Worm (Caenorhabditis elegans) whole organism, young adult: ENCODE data around the gene kin-36.

Experiments used
- B0019.2 ChIP-seq: fragments of 200-800 bp; sonication (Bioruptor generic); conservative IDR thresholded peaks from 2 replicates; pipeline ENCODE4 v1.3.6; 2022; ENCODE audit warnings: missing genetic modification reagents, missing genetic modification characterization, missing compliant biosample characterization
- B0261.1 ChIP-seq: sonication (generic microtip); optimal IDR thresholded peaks from 2 replicates; lab custom pipeline; 2016; ENCODE audit warnings: mild to moderate bottlenecking, missing genetic modification characterization, moderate library complexity, missing compliant biosample characterization
- F37B4.10 ChIP-seq: fragments of 200-800 bp; sonication (Bioruptor generic); IDR thresholded peaks from 2 replicates; pipeline ENCODE4 v1.3.6; 2022; ENCODE audit warnings: missing genetic modification characterization, missing compliant biosample characterization
- Y79H2A.3 ChIP-seq: fragments of 200-800 bp; sonication (Bioruptor generic); conservative IDR thresholded peaks from 2 replicates; pipeline ENCODE4 v1.3.6; 2022; ENCODE audit warnings: missing genetic modification reagents, missing genetic modification characterization, missing compliant biosample characterization
- attf-5 ChIP-seq: fragments of 200-800 bp; sonication (Bioruptor generic); optimal IDR thresholded peaks from 2 replicates; lab custom pipeline; 2018; ENCODE audit warnings: mild to moderate bottlenecking, missing genetic modification characterization, missing compliant biosample characterization
- cebp-1 ChIP-seq, 2 experiments: fragments of 200-800 bp in 1 of 2; sonication (Bioruptor generic) in 1 of 2; sonication (generic microtip) in 1 of 2; IDR thresholded peaks in 1 of 2; optimal IDR thresholded peaks in 1 of 2; 2 replicates each; pipeline versions ENCODE4 v1.3.6 to Lab custom; 2017 to 2022; ENCODE audit warnings: missing compliant biosample characterization in 2 of 2, missing genetic modification characterization in 2 of 2, mild to moderate bottlenecking in 1 of 2, missing genetic modification reagents in 1 of 2, moderate library complexity in 1 of 2
- ceh-58 ChIP-seq: fragments of 200-800 bp; sonication (Bioruptor generic); IDR thresholded peaks from 2 replicates; pipeline ENCODE4 v1.3.6; 2022; ENCODE audit warnings: missing genetic modification characterization, missing compliant biosample characterization
- ceh-79 ChIP-seq: sonication (generic microtip); optimal IDR thresholded peaks from 2 replicates; lab custom pipeline; 2017; ENCODE audit warnings: mild to moderate bottlenecking, missing genetic modification characterization, missing compliant biosample characterization
- dox-1 ChIP-seq: fragments of 200-800 bp; sonication (Bioruptor generic); IDR thresholded peaks from 2 replicates; pipeline ENCODE4 v1.3.6; 2022; ENCODE audit warnings: missing genetic modification reagents, missing genetic modification characterization, missing compliant biosample characterization
- egrh-3 ChIP-seq: fragments of 200-800 bp; sonication (Bioruptor generic); IDR thresholded peaks from 2 replicates; pipeline ENCODE4 v1.3.6; 2022; ENCODE audit warnings: missing genetic modification reagents, missing genetic modification characterization, missing compliant biosample characterization
- ekl-4 ChIP-seq: fragments of 200-800 bp; sonication (Bioruptor generic); IDR thresholded peaks from 2 replicates; pipeline ENCODE4 v1.3.6; 2022; ENCODE audit warnings: missing genetic modification reagents, missing genetic modification characterization, missing compliant biosample characterization
- ets-4 ChIP-seq: fragments of 200-800 bp; sonication (Bioruptor generic); optimal IDR thresholded peaks from 2 replicates; lab custom pipeline; 2018; ENCODE audit warnings: mild to moderate bottlenecking, missing genetic modification characterization, missing compliant biosample characterization
- fkh-3 ChIP-seq: sonication (generic microtip); optimal IDR thresholded peaks from 2 replicates; lab custom pipeline; 2016; ENCODE audit warnings: mild to moderate bottlenecking, missing genetic modification characterization, missing compliant biosample characterization
- let-607 ChIP-seq, 2 experiments: fragments of 200-800 bp in 1 of 2; sonication (Bioruptor generic) in 1 of 2; sonication (generic microtip) in 1 of 2; optimal IDR thresholded peaks; 2 replicates each; lab custom pipeline; 2016 to 2018; ENCODE audit warnings: mild to moderate bottlenecking in 2 of 2, missing compliant biosample characterization in 2 of 2, missing genetic modification characterization in 2 of 2, moderate library complexity in 2 of 2, missing genotype in 1 of 2
- lin-26 ChIP-seq: fragments of 200-800 bp; sonication (Bioruptor generic); IDR thresholded peaks from 2 replicates; pipeline ENCODE4 v1.3.6; 2022; ENCODE audit warnings: missing genetic modification reagents, missing genetic modification characterization, missing compliant biosample characterization
- lin-35 ChIP-seq, 3 experiments: fragments of 150-350 bp in 2 of 3; sonication (generic microtip) in 1 of 3; optimal IDR thresholded peaks; 2 replicates each; lab custom pipeline; 2014 to 2018; ENCODE audit warnings: missing biosample characterization in 3 of 3, missing genetic modification characterization in 3 of 3, missing genetic modification reagents in 3 of 3
- lir-1 ChIP-seq: fragments of 200-800 bp; sonication (Bioruptor generic); conservative IDR thresholded peaks from 2 replicates; pipeline ENCODE4 v1.3.6; 2022; ENCODE audit warnings: missing genetic modification reagents, missing genetic modification characterization, missing compliant biosample characterization
- lsl-1 ChIP-seq: fragments of 200-800 bp; sonication (Bioruptor generic); optimal IDR thresholded peaks from 2 replicates; lab custom pipeline; 2018; ENCODE audit warnings: mild to moderate bottlenecking, missing genetic modification characterization, moderate library complexity, missing compliant biosample characterization
- madf-3 ChIP-seq: fragments of 200-800 bp; sonication (Bioruptor generic); IDR thresholded peaks from 2 replicates; pipeline ENCODE4 v1.3.6; 2022; ENCODE audit warnings: missing genetic modification reagents, missing genetic modification characterization, missing compliant biosample characterization
- mcd-1 ChIP-seq: fragments of 200-800 bp; sonication (Bioruptor generic); IDR thresholded peaks from 2 replicates; pipeline ENCODE4 v1.3.6; 2022; ENCODE audit warnings: missing genetic modification reagents, missing genetic modification characterization, missing compliant biosample characterization
- nfya-2 ChIP-seq: fragments of 200-800 bp; sonication (Bioruptor generic); IDR thresholded peaks from 2 replicates; pipeline ENCODE4 v1.3.6; 2022; ENCODE audit warnings: missing genetic modification reagents, missing genetic modification characterization, missing compliant biosample characterization
- nfyb-1 ChIP-seq: fragments of 200-800 bp; sonication (Bioruptor generic); IDR thresholded peaks from 2 replicates; pipeline ENCODE4 v1.3.6; 2022; ENCODE audit warnings: missing genetic modification reagents, missing genetic modification characterization, missing compliant biosample characterization
- rpc-1 ChIP-seq, 2 experiments: fragments of 150-350 bp in 1 of 2; sonication (generic microtip) in 1 of 2; optimal IDR thresholded peaks; 2 replicates each; lab custom pipeline; 2014 to 2018; ENCODE audit warnings: missing biosample characterization in 1 of 2, missing genetic modification characterization in 1 of 2, missing genetic modification reagents in 1 of 2, missing genotype in 1 of 2
- sptf-2 ChIP-seq: fragments of 200-800 bp; sonication (Bioruptor generic); optimal IDR thresholded peaks from 2 replicates; lab custom pipeline; 2018; ENCODE audit warnings: mild to moderate bottlenecking, missing genetic modification characterization, missing compliant biosample characterization
- tbp1 ChIP-seq: fragments of 200-800 bp; sonication (Bioruptor generic); optimal IDR thresholded peaks from 2 replicates; lab custom pipeline; 2018; ENCODE audit warnings: mild to moderate bottlenecking, missing genetic modification characterization, missing compliant biosample characterization
- xnd-1 ChIP-seq: sonication (generic microtip); optimal IDR thresholded peaks from 2 replicates; lab custom pipeline; 2016; ENCODE audit warnings: missing genotype, missing genetic modification reagents, missing genetic modification characterization, missing compliant biosample characterization
- zfh-2 ChIP-seq: fragments of 200-800 bp; sonication (Bioruptor generic); conservative IDR thresholded peaks from 2 replicates; pipeline ENCODE4 v1.3.6; 2022; ENCODE audit warnings: missing genetic modification reagents, missing genetic modification characterization, missing compliant biosample characterization
- ztf-28 ChIP-seq: fragments of 200-800 bp; sonication (Bioruptor generic); IDR thresholded peaks from 2 replicates; pipeline ENCODE4 v1.3.6; 2022; ENCODE audit warnings: missing genetic modification reagents, missing genetic modification characterization, missing compliant biosample characterization

kin-36 gene

ce11 chrIV:4667383-4667782 is 11.4 kb upstream of the kin-36 start:
- 0 out of 2 replicates have a peak, but pooled peaks have one; percentile 25 for TF ChIP-seq nfyb-1 (GFP tag; lab: Robert Waterston, UW)
- TF ChIP-seq madf-3 = 0 out of 2 replicates have a peak, but pooled peaks have one; percentile 8
- TF ChIP-seq F37B4.10 (GFP tag; lab: Robert Waterston, UW) = 0 out of 2 replicates have a peak, but pooled peaks have one; percentile 53
- no peak for TF ChIP-seq ets-4 (GFP tag; lab: Kevin White, UChicago)
- TF ChIP-seq ztf-28 = 0 out of 2 replicates have a peak, but pooled peaks have one; percentile 32
- TF ChIP-seq lir-1 (GFP tag; lab: Robert Waterston, UW) = no peak
- no peak for TF ChIP-seq ceh-58 (GFP tag; lab: Robert Waterston, UW)
- 0 out of 2 replicates have a peak, but pooled peaks have one; percentile 11 for TF ChIP-seq dox-1 (GFP tag; lab: Robert Waterston, UW)
- TF ChIP-seq zfh-2 (GFP tag; lab: Robert Waterston, UW) = peak; percentile 81
- 0 out of 2 replicates have a peak, but pooled peaks have one; percentile 44 for TF ChIP-seq lin-26 (GFP tag; lab: Robert Waterston, UW)
- TF ChIP-seq egrh-3 (GFP tag; lab: Robert Waterston, UW) = peak; percentile 72
- TF ChIP-seq lin-35 (GFP tag; optimal IDR thresholded peaks at IDR 0.05; lab: Kevin White, UChicago) = no peak
- no peak for TF ChIP-seq attf-5 (GFP tag; lab: Kevin White, UChicago)
- TF ChIP-seq mcd-1 = peak; percentile 31; the same call in 1 of the 2 replicates

- TF ChIP-seq B0261.1 (tag; lab: Kevin White, UChicago) (no peak), fkh-3 (tag; lab: Kevin White, UChicago) (no peak), lsl-1 (peak; percentile 53), tbp1 (GFP tag; lab: Kevin White, UChicago) (no peak), xnd-1 (tag; lab: Kevin White, UChicago) (peak; percentile 54)
These were observed 11.0 kb upstream of the kin-36 start for ce11 chrIV:4667835-4668234.

- TF ChIP-seq B0261.1 (tag; lab: Kevin White, UChicago) (no peak), ekl-4 (no peak), sptf-2 (no peak), ceh-79 (tag; lab: Kevin White, UChicago) (no peak), cebp-1 (GFP tag; IDR thresholded peaks at IDR 0.05; lab: Robert Waterston, UW) (no peak), cebp-1 (tag; optimal IDR thresholded peaks at IDR 0.05; lab: Kevin White, UChicago) (no peak), B0019.2 (GFP tag; lab: Robert Waterston, UW) (no peak), lsl-1 (no peak), rpc-1 (optimal IDR thresholded peaks at IDR 0.05; lab: Kevin White, UChicago) (no peak), rpc-1 (tag; optimal IDR thresholded peaks at IDR 0.05; lab: Kevin White, UChicago) (no peak)
These were observed 9.6 kb upstream of the kin-36 start, which contains the start of gene F29B9.12 for ce11 chrIV:4669242-4669641. Gene F29B9.12, plus strand, starts transcription at chrIV:4669542.

DNA sequence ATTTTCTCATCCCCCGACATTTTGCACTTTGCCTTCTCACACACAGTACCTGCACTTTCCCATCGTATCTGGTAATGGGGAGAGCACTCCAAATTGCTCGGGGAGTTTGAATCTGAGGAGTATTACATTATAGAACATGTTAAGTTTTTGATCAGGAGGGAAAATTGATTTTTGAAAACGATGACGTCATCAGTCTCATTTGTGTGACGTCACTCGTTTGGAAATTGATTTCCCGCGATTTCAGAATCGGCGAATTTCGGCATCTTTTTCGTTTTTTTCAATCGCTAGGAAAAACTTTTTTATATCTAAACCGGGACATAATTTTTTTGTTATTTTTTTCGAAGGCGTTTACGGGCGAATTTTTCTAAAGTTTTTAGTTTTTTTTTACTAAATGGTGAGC is 5.5 kb upstream of the kin-36 start:
- TF ChIP-seq zfh-2 (GFP tag; lab: Robert Waterston, UW) = no peak

DNA sequence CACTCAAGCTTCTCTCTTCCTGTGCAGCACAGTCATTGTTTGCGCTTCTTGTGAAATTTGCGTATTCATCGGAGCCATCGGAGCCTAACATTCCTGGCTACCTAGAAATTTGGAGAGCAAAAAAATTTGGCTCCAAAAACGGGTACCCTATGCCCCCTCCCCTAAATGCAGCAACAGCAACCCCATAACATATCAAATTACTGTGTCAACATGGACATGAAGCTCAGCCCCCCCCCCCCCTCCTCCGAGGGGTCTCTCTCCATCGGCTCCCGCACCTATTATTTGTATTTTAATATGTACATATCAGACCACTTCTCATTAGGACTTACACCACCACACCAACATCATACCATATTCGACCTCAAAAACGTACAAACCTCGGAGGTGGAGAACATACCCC is 4.5 kb upstream of the kin-36 start:
- TF ChIP-seq nfyb-1 (GFP tag; lab: Robert Waterston, UW) = no peak
- peak; percentile 55; the same call in 1 of the 2 replicates for TF ChIP-seq zfh-2 (GFP tag; lab: Robert Waterston, UW)

DNA sequence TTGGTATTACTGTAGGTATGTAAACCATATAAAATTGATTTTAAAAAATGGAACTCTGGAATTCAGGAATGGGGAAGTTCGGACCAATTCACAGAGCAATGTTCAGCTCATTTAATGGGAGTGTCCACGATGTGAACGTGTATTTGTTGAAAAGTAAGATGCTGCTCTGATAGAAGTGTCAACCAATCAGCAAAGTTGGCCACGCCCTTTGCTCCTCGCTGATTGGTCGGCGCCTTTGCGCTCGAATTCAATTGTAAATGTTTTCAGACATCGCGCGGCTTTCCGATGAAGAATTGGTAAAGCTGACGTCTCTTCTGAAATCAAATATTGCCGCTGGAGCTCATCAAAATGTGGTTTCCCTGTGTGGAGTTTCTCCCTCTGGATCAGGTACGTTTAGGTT is 4.3 kb downstream of the kin-36 start:
- no peak for TF ChIP-seq let-607 (tag; optimal IDR thresholded peaks at IDR 0.05; lab: Kevin White, UChicago)
- no peak for TF ChIP-seq cebp-1 (GFP tag; IDR thresholded peaks at IDR 0.05; lab: Robert Waterston, UW)
- no peak for TF ChIP-seq cebp-1 (tag; optimal IDR thresholded peaks at IDR 0.05; lab: Kevin White, UChicago)
- no peak for TF ChIP-seq attf-5 (GFP tag; lab: Kevin White, UChicago)
- no peak for TF ChIP-seq mcd-1
- no peak for TF ChIP-seq Y79H2A.3 (GFP tag; lab: Robert Waterston, UW)
- TF ChIP-seq nfya-2 = no peak
